Worm (Caenorhabditis elegans) whole organism, L1 larva: Measurements from ENCODE around the gene nep-1.
"Not testable (repeated sequence)": the region's sequence is repeated elsewhere in the genome, so short reads cannot be mapped to it uniquely, and the experiment has no call there.

Experiments
- ces-1 ChIP-seq: fragments of 150-350 bp; optimal IDR thresholded peaks from 2 replicates; lab custom pipeline; 2014; ENCODE audit warnings: missing biosample characterization, missing genetic modification reagents, missing genetic modification characterization
- dsc-1 ChIP-seq: sonication (generic microtip); optimal IDR thresholded peaks from 2 replicates; lab custom pipeline; 2016; ENCODE audit warnings: mild to moderate bottlenecking, missing genetic modification characterization, missing compliant biosample characterization
- mep-1 ChIP-seq: fragments of 150-350 bp; optimal IDR thresholded peaks from 2 replicates; lab custom pipeline; 2014; ENCODE audit warnings: missing biosample characterization, missing genetic modification characterization
- nhr-11 ChIP-seq: fragments of 150-350 bp; optimal IDR thresholded peaks from 2 replicates; lab custom pipeline; 2014; ENCODE audit warnings: missing biosample characterization, missing genetic modification characterization
- snpc-4 ChIP-seq: fragments of 150-350 bp; optimal IDR thresholded peaks from 2 replicates; lab custom pipeline; 2014; ENCODE audit warnings: missing biosample characterization, missing genetic modification characterization

DNA sequence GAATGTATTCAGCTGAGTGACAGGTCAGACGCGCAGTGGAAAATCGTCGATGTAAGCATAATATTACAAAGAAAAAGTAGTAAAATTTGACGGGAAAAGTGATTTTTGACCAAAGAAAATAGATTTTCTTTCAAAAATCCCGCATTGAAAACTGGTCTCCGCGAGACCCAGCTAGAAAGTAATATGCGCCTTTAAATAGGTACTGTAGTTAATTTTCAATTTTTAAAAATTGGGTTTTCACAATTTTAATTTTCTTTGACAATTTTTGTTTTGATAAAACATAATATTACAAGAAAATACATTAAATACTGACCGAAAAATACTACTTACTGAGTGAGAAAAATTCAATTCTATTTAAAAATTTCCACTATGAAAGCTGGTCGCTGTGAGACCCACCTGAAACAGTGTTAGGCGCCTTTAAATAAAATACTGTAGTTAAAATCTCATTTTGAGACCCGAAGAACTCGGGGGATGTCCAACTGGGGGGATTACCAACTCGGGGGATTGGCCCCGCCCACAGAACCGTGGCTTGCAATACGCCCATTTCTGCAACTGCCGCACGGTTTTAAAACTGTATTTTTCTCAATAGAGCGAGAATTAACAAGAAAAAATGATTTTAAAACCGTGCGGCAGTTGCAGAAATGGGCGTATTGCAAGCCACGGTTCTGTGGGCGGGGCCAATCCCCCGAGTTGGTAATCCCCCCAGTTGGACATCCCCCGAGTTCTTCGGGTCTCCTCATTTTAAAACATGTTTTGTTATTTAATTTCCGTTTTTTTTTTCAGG, 38.4 kb upstream of the nep-1 start, which contains the start of gene tars-1:
- TF ChIP-seq snpc-4; dsc-1 (tag; lab: Kevin White, UChicago); ces-1 (GFP tag; lab: Kevin White, UChicago); nhr-11 (tag; lab: Kevin White, UChicago); mep-1: not testable (repeated sequence)
